Worm (Caenorhabditis elegans): ENCODE results near the gene Y11D7A.3.

- TF ChIP-seq W03F9.2 (tag; optimal IDR thresholded peaks at IDR 0.05) (no peak), him-1 (tag; optimal IDR thresholded peaks at IDR 0.05) (no peak), dao-5 (tag; optimal IDR thresholded peaks at IDR 0.05) (no peak)
Observed at ce11 chrIV:9262295-9262694, 29.4 kb downstream of the Y11D7A.3 start.

All from whole organism, L4/young adult.